Worm (Caenorhabditis elegans) whole organism, late embryonic: ENCODE measurements around the gene npl-4.1.
"Not testable (repeated sequence)": the region's sequence is repeated elsewhere in the genome, so short reads cannot be mapped to it uniquely, and the experiment has no call there.

Experiments
- C08G9.2 ChIP-seq: sonication (generic microtip); optimal IDR thresholded peaks from 2 replicates; lab custom pipeline; 2016; ENCODE audit warnings: mild to moderate bottlenecking, missing genetic modification characterization, moderate library complexity, missing compliant biosample characterization
- K02D7.2 ChIP-seq: sonication (generic microtip); optimal IDR thresholded peaks from 2 replicates; lab custom pipeline; 2017; ENCODE audit warnings: mild to moderate bottlenecking, missing genetic modification characterization, missing compliant biosample characterization
- ama-1 ChIP-seq: fragments of 150-350 bp; optimal IDR thresholded peaks from 2 replicates; lab custom pipeline; 2014
- ceh-14 ChIP-seq: sonication (generic microtip); optimal IDR thresholded peaks from 2 replicates; lab custom pipeline; 2016; ENCODE audit warnings: missing genotype, missing genetic modification characterization, missing compliant biosample characterization
- ceh-18 ChIP-seq: sonication (generic microtip); optimal IDR thresholded peaks from 2 replicates; lab custom pipeline; 2016; ENCODE audit warnings: missing genetic modification characterization, missing compliant biosample characterization
- ceh-19 ChIP-seq: fragments of 200-800 bp; sonication (Bioruptor generic); optimal IDR thresholded peaks from 2 replicates; lab custom pipeline; 2018; ENCODE audit warnings: mild to moderate bottlenecking, missing genetic modification characterization, missing compliant biosample characterization
- ceh-2 ChIP-seq: sonication (generic microtip); optimal IDR thresholded peaks from 2 replicates; lab custom pipeline; 2016; ENCODE audit warnings: missing genotype, missing genetic modification characterization, missing compliant biosample characterization
- ceh-22 ChIP-seq: sonication (generic microtip); optimal IDR thresholded peaks from 2 replicates; lab custom pipeline; 2017; ENCODE audit warnings: missing biosample characterization, missing genetic modification characterization
- ceh-24 ChIP-seq: sonication (generic microtip); optimal IDR thresholded peaks from 2 replicates; lab custom pipeline; 2016; ENCODE audit warnings: mild to moderate bottlenecking, missing genetic modification characterization, missing compliant biosample characterization
- ceh-30 ChIP-seq: fragments of 150-350 bp; optimal IDR thresholded peaks from 2 replicates; lab custom pipeline; 2014; ENCODE audit warnings: missing biosample characterization, missing genetic modification characterization
- ceh-31 ChIP-seq: sonication (generic microtip); optimal IDR thresholded peaks from 2 replicates; lab custom pipeline; 2016; ENCODE audit warnings: missing genetic modification characterization, missing compliant biosample characterization
- ceh-45 ChIP-seq: fragments of 200-800 bp; sonication (Bioruptor generic); IDR thresholded peaks from 2 replicates; pipeline ENCODE4 v1.3.6; 2022; ENCODE audit warnings: missing genetic modification reagents, missing genetic modification characterization, missing compliant biosample characterization
- ceh-48 ChIP-seq: sonication (generic microtip); optimal IDR thresholded peaks from 2 replicates; lab custom pipeline; 2016; ENCODE audit warnings: missing genetic modification characterization, inconsistent platforms, missing compliant biosample characterization
- ceh-9 ChIP-seq: sonication (generic microtip); optimal IDR thresholded peaks from 2 replicates; lab custom pipeline; 2016; ENCODE audit warnings: mild to moderate bottlenecking, missing genetic modification characterization, inconsistent platforms, missing compliant biosample characterization
- che-1 ChIP-seq: sonication (generic microtip); optimal IDR thresholded peaks from 2 replicates; lab custom pipeline; 2016; ENCODE audit warnings: mild to moderate bottlenecking, missing genetic modification characterization, missing compliant biosample characterization
- dmd-4 ChIP-seq: sonication (generic microtip); optimal IDR thresholded peaks from 2 replicates; lab custom pipeline; 2016; ENCODE audit warnings: borderline replicate concordance, missing genetic modification characterization, missing compliant biosample characterization
- dve-1 ChIP-seq: sonication (generic microtip); optimal IDR thresholded peaks from 2 replicates; lab custom pipeline; 2017; ENCODE audit warnings: antibody characterized with exemption, mild to moderate bottlenecking, missing genetic modification characterization, missing compliant biosample characterization
- elt-2 ChIP-seq: sonication (generic microtip); optimal IDR thresholded peaks from 2 replicates; lab custom pipeline; 2016; ENCODE audit warnings: missing genetic modification reagents, missing genetic modification characterization, missing compliant biosample characterization
- eyg-1 ChIP-seq: sonication (generic microtip); optimal IDR thresholded peaks from 2 replicates; lab custom pipeline; 2016; ENCODE audit warnings: missing genotype, missing genetic modification characterization, missing compliant biosample characterization
- fax-1 ChIP-seq: sonication (generic microtip); optimal IDR thresholded peaks from 2 replicates; lab custom pipeline; 2016; ENCODE audit warnings: missing genotype, missing genetic modification characterization, missing compliant biosample characterization
- hlh-15 ChIP-seq: sonication (generic microtip); optimal IDR thresholded peaks from 2 replicates; lab custom pipeline; 2016; ENCODE audit warnings: missing genetic modification characterization, missing compliant biosample characterization
- hlh-8 ChIP-seq: sonication (generic microtip); optimal IDR thresholded peaks from 2 replicates; lab custom pipeline; 2016; ENCODE audit warnings: missing genotype, missing genetic modification characterization, missing compliant biosample characterization
- lin-11 ChIP-seq: fragments of 200-800 bp; sonication (Bioruptor generic); optimal IDR thresholded peaks from 2 replicates; lab custom pipeline; 2018; ENCODE audit warnings: mild to moderate bottlenecking, missing genetic modification characterization, missing compliant biosample characterization
- madf-2 ChIP-seq: sonication (generic microtip); optimal IDR thresholded peaks from 2 replicates; lab custom pipeline; 2017; ENCODE audit warnings: missing genetic modification characterization, missing compliant biosample characterization
- nhr-232 ChIP-seq: sonication (generic microtip); optimal IDR thresholded peaks from 2 replicates; lab custom pipeline; 2016; ENCODE audit warnings: missing genetic modification characterization, missing compliant biosample characterization
- pag-3 ChIP-seq: sonication (generic microtip); optimal IDR thresholded peaks from 2 replicates; lab custom pipeline; 2016; ENCODE audit warnings: missing compliant biosample characterization, missing genetic modification characterization, borderline replicate concordance
- pax-1 ChIP-seq: fragments of 150-350 bp; optimal IDR thresholded peaks from 2 replicates; lab custom pipeline; 2014; ENCODE audit warnings: missing biosample characterization, missing genetic modification characterization
- pha-2 ChIP-seq: sonication (generic microtip); optimal IDR thresholded peaks from 2 replicates; lab custom pipeline; 2017; ENCODE audit warnings: mild to moderate bottlenecking, missing genetic modification characterization, missing compliant biosample characterization
- pha-4 ChIP-seq: fragments of 150-350 bp; optimal IDR thresholded peaks from 2 replicates; lab custom pipeline; 2018; ENCODE audit warnings: missing biosample characterization, missing genetic modification reagents, missing genetic modification characterization
- pqm-1 ChIP-seq: sonication (generic microtip); optimal IDR thresholded peaks from 2 replicates; lab custom pipeline; 2016; ENCODE audit warnings: missing genetic modification characterization, missing compliant biosample characterization
- ref-2 ChIP-seq: sonication (generic microtip); optimal IDR thresholded peaks from 2 replicates; lab custom pipeline; 2016; ENCODE audit warnings: missing genetic modification characterization, missing compliant biosample characterization
- sdc-2 ChIP-seq: sonication (generic microtip); optimal IDR thresholded peaks from 2 replicates; lab custom pipeline; 2016; ENCODE audit warnings: missing genotype, missing genetic modification characterization, missing compliant biosample characterization
- sox-2 ChIP-seq: fragments of 200-800 bp; sonication (Bioruptor generic); IDR thresholded peaks from 2 replicates; pipeline ENCODE4 v1.3.6; 2022; ENCODE audit warnings: missing genetic modification reagents, missing genetic modification characterization, missing compliant biosample characterization
- syd-9 ChIP-seq: sonication (generic microtip); optimal IDR thresholded peaks from 2 replicates; lab custom pipeline; 2016; ENCODE audit warnings: mild to moderate bottlenecking, missing genetic modification characterization, moderate library complexity, missing compliant biosample characterization
- tbx-7 ChIP-seq: sonication (generic microtip); optimal IDR thresholded peaks from 2 replicates; lab custom pipeline; 2016; ENCODE audit warnings: missing genotype, missing genetic modification characterization, missing compliant biosample characterization
- ttx-3 ChIP-seq: sonication (generic microtip); optimal IDR thresholded peaks from 2 replicates; lab custom pipeline; 2016; ENCODE audit warnings: missing genetic modification reagents, missing genetic modification characterization, missing compliant biosample characterization
- unc-55 ChIP-seq: sonication (generic microtip); optimal IDR thresholded peaks from 2 replicates; lab custom pipeline; 2017; ENCODE audit warnings: missing biosample characterization, missing genetic modification reagents, missing genetic modification characterization
- unc-86 ChIP-seq: sonication (generic microtip); optimal IDR thresholded peaks from 2 replicates; lab custom pipeline; 2016; ENCODE audit warnings: missing genetic modification characterization, missing compliant biosample characterization

The npl-4.1 gene

ce11 chrII:5604441-5604840, 26.7 kb upstream of the npl-4.1 start:
- TF ChIP-seq ceh-2 (tag; lab: Kevin White, UChicago) = no peak
- TF ChIP-seq hlh-8 (tag; lab: Kevin White, UChicago) = no peak
- TF ChIP-seq ama-1 (lab: Kevin White, UChicago) = no peak
- no peak for TF ChIP-seq pqm-1
- TF ChIP-seq hlh-15 (tag; lab: Kevin White, UChicago) = no peak
- no peak for TF ChIP-seq ceh-9 (tag; lab: Kevin White, UChicago)
- TF ChIP-seq madf-2 (tag; lab: Kevin White, UChicago) = no peak
- TF ChIP-seq ceh-30 = no peak
- no peak for TF ChIP-seq pax-1
- no peak for TF ChIP-seq sdc-2
- no peak for TF ChIP-seq tbx-7
- TF ChIP-seq ttx-3 (tag; lab: Kevin White, UChicago) = no peak
- TF ChIP-seq nhr-232 = no peak
- TF ChIP-seq elt-2 (tag; lab: Kevin White, UChicago) = no peak
- no peak for TF ChIP-seq che-1

- no peak for TF ChIP-seq pag-3
- TF ChIP-seq unc-55 (GFP tag; lab: Kevin White, UChicago) = peak; percentile 39
- no peak for TF ChIP-seq syd-9 (tag; lab: Kevin White, UChicago)
- no peak for TF ChIP-seq ceh-19
- TF ChIP-seq ceh-24 = no peak
- TF ChIP-seq lin-11 (tag; lab: Kevin White, UChicago) = no peak
- TF ChIP-seq elt-2 (tag; lab: Kevin White, UChicago) = peak; percentile 99
- no peak for TF ChIP-seq ceh-48 (tag; lab: Kevin White, UChicago)
Measured at ce11 chrII:5605538-5605945, 25.6 kb upstream of the npl-4.1 start.

- no peak for TF ChIP-seq ceh-14 (tag; lab: Kevin White, UChicago)
- TF ChIP-seq tbx-7 = no peak
- TF ChIP-seq ceh-18 (tag; lab: Kevin White, UChicago) = no peak
- no peak for TF ChIP-seq unc-86 (tag; lab: Kevin White, UChicago)
- TF ChIP-seq madf-2 (tag; lab: Kevin White, UChicago) = no peak
- TF ChIP-seq ref-2 = no peak
- no peak for TF ChIP-seq K02D7.2 (tag; lab: Kevin White, UChicago)
- TF ChIP-seq fax-1 (tag; lab: Kevin White, UChicago) = no peak
- no peak for TF ChIP-seq nhr-232
- TF ChIP-seq ceh-24 = no peak
Measured at ce11 chrII:5607756-5608155, 23.4 kb upstream of the npl-4.1 start, which contains the start of gene C17G10.7. C17G10.7 (minus strand) TSS chrII:5607856.

ce11 chrII:5619298-5619697, 11.9 kb upstream of the npl-4.1 start, which contains the start of gene dhs-6:
dhs-6 (minus strand) TSS chrII:5619319.
- no peak for TF ChIP-seq fax-1 (tag; lab: Kevin White, UChicago)
- TF ChIP-seq elt-2 (tag; lab: Kevin White, UChicago) = peak; percentile 45

ce11 chrII:5622383-5622939, 8.7 kb upstream of the npl-4.1 start, which contains the start of the genes eif-3.L and npl-4.2:
eif-3.L (minus strand) TSS chrII:5622483.
npl-4.2 (plus strand) TSS chrII:5622889.
- TF ChIP-seq sox-2 (GFP tag; lab: Robert Waterston, UW); madf-2 (tag; lab: Kevin White, UChicago); ceh-18 (tag; lab: Kevin White, UChicago): not testable (repeated sequence)

- TF ChIP-seq ceh-22 (no peak), dve-1 (tag; lab: Kevin White, UChicago) (no peak), elt-2 (tag; lab: Kevin White, UChicago) (no peak), eyg-1 (tag; lab: Kevin White, UChicago) (no peak), pha-4 (tag; lab: Kevin White, UChicago) (no peak), ceh-45 (GFP tag; lab: Robert Waterston, UW) (no peak), syd-9 (tag; lab: Kevin White, UChicago) (no peak), ceh-31 (no peak), pha-2 (tag; lab: Kevin White, UChicago) (no peak), tbx-7 (no peak), dmd-4 (tag; lab: Kevin White, UChicago) (no peak), fax-1 (tag; lab: Kevin White, UChicago) (no peak), C08G9.2 (no peak)
Measured at ce11 chrII:5628326-5628818, 2.8 kb upstream of the npl-4.1 start, which contains the start of gene F59E12.15. F59E12.15 (minus strand) TSS chrII:5628376.
